Fruit fly (Drosophila melanogaster): ENCODE measurements around the gene CG2889.

dm6 chrX:10514850-10515249 is 41.1 kb downstream of the CG2889 start:
- TF ChIP-seq psq (optimal IDR thresholded peaks at IDR 0.05): no peak
- no peak for TF ChIP-seq Sin3A (optimal IDR thresholded peaks at IDR 0.05)

All from Kc167 (cell line).